Fruit fly (Drosophila melanogaster) whole organism, embryonic: ENCODE data around the gene CG14820.

Experiments
- CG10209 ChIP-seq: fragments of 200-800 bp; sonication (Bioruptor generic); optimal IDR thresholded peaks from 3 replicates; lab custom pipeline; 2017; ENCODE audit warnings: missing biosample characterization, mild to moderate bottlenecking, missing genetic modification characterization, missing genetic modification reagents
- CG11456 ChIP-seq: fragments of 200-800 bp; sonication (Bioruptor generic); IDR thresholded peaks from 3 replicates; pipeline ENCODE4 v1.3.6; 2022; ENCODE audit warnings: missing biosample characterization, missing genetic modification characterization
- CG11560 ChIP-seq: fragments of 200-800 bp; sonication (Bioruptor generic); IDR thresholded peaks from 3 replicates; pipeline ENCODE4 v1.3.6; 2022; ENCODE audit warnings: missing biosample characterization, missing genetic modification characterization
- CG12071 ChIP-seq: fragments of 200-800 bp; sonication (Bioruptor generic); optimal IDR thresholded peaks from 3 replicates; lab custom pipeline; 2018; ENCODE audit warnings: missing biosample characterization, mild to moderate bottlenecking, missing genetic modification characterization
- CG12155 ChIP-seq: fragments of 200-800 bp; sonication (Bioruptor generic); optimal IDR thresholded peaks from 3 replicates; lab custom pipeline; 2016; ENCODE audit warnings: missing biosample characterization, missing genetic modification characterization
- CG13287 ChIP-seq: fragments of 200-800 bp; sonication (Bioruptor generic); IDR thresholded peaks from 2 replicates; pipeline ENCODE4 v1.3.6; 2022; ENCODE audit warnings: missing biosample characterization, missing genetic modification characterization; ENCODE audit not compliant: partially characterized antibody
- CG13894 ChIP-seq: fragments of 200-800 bp; sonication (Bioruptor generic); optimal IDR thresholded peaks from 3 replicates; lab custom pipeline; 2018; ENCODE audit warnings: missing biosample characterization, mild to moderate bottlenecking, missing genetic modification characterization, moderate library complexity
- CG14050 ChIP-seq: fragments of 200-800 bp; sonication (Bioruptor generic); IDR thresholded peaks from 3 replicates; pipeline ENCODE4 v1.3.6; 2022; ENCODE audit warnings: missing biosample characterization, missing genetic modification characterization
- CG14965 ChIP-seq: fragments of 200-800 bp; sonication (Bioruptor generic); optimal IDR thresholded peaks from 2 replicates; lab custom pipeline; 2016; ENCODE audit warnings: missing biosample characterization, missing genetic modification characterization, borderline replicate concordance
- CG15479 ChIP-seq: fragments of 200-800 bp; sonication (Bioruptor generic); optimal IDR thresholded peaks from 3 replicates; lab custom pipeline; 2019; ENCODE audit warnings: missing biosample characterization, mild to moderate bottlenecking, missing genetic modification characterization, moderate library complexity
- CG15601 ChIP-seq: fragments of 200-800 bp; sonication (Bioruptor generic); optimal IDR thresholded peaks from 3 replicates; lab custom pipeline; 2019; ENCODE audit warnings: missing biosample characterization, mild to moderate bottlenecking, missing genetic modification characterization, moderate library complexity
- CG1603 ChIP-seq: fragments of 200-800 bp; sonication (Bioruptor generic); optimal IDR thresholded peaks from 2 replicates; lab custom pipeline; 2019; ENCODE audit warnings: missing biosample characterization, mild to moderate bottlenecking, missing genetic modification characterization, moderate library complexity
- CG17359 ChIP-seq: fragments of 200-800 bp; sonication (Bioruptor generic); optimal IDR thresholded peaks from 3 replicates; lab custom pipeline; 2018; ENCODE audit warnings: missing biosample characterization, mild to moderate bottlenecking, missing genetic modification characterization, moderate library complexity
- CG17912 ChIP-seq: fragments of 200-800 bp; sonication (Bioruptor generic); optimal IDR thresholded peaks from 2 replicates; lab custom pipeline; 2018; ENCODE audit warnings: missing biosample characterization, mild to moderate bottlenecking, missing genetic modification characterization
- CG30431 ChIP-seq: fragments of 200-800 bp; sonication (Bioruptor generic); optimal IDR thresholded peaks from 2 replicates; lab custom pipeline; 2017; ENCODE audit warnings: missing biosample characterization, missing genetic modification characterization
- CG42726 ChIP-seq: fragments of 200-800 bp; sonication (Bioruptor generic); IDR thresholded peaks from 2 replicates; pipeline ENCODE4 v1.3.6; 2022; ENCODE audit warnings: missing biosample characterization, missing genetic modification characterization; ENCODE audit not compliant: partially characterized antibody
- CG4707 ChIP-seq: fragments of 200-800 bp; sonication (Bioruptor generic); optimal IDR thresholded peaks from 2 replicates; lab custom pipeline; 2018; ENCODE audit warnings: missing biosample characterization, mild to moderate bottlenecking, missing genetic modification characterization, moderate library complexity
- CG8290 ChIP-seq, 3 experiments: fragments of 200-800 bp; sonication (Bioruptor generic); optimal IDR thresholded peaks; 2 replicates each; lab custom pipeline; 2016 to 2019; ENCODE audit warnings: missing biosample characterization in 3 of 3, missing genetic modification characterization in 3 of 3, mild to moderate bottlenecking in 2 of 3, moderate library complexity in 1 of 3
- CG8359 ChIP-seq: fragments of 200-800 bp; sonication (Bioruptor generic); optimal IDR thresholded peaks from 2 replicates; lab custom pipeline; 2017; ENCODE audit warnings: missing biosample characterization, mild to moderate bottlenecking, missing genetic modification characterization, borderline replicate concordance
- CG9727 ChIP-seq: fragments of 200-800 bp; sonication (Bioruptor generic); optimal IDR thresholded peaks from 3 replicates; lab custom pipeline; 2017; ENCODE audit warnings: missing biosample characterization, mild to moderate bottlenecking, missing genetic modification characterization
- Hr78 ChIP-seq, 2 experiments: fragments of 200-800 bp in 1 of 2; fragments of >200 bp in 1 of 2; sonication (Bioruptor generic) in 1 of 2; optimal IDR thresholded peaks; 2 replicates each; lab custom pipeline; 2017 to 2019; ENCODE audit warnings: missing biosample characterization in 2 of 2, missing genetic modification characterization in 2 of 2, mild to moderate bottlenecking in 1 of 2, moderate library complexity in 1 of 2
- Jarid2 ChIP-seq: fragments of 200-800 bp; sonication (Bioruptor generic); optimal IDR thresholded peaks from 3 replicates; lab custom pipeline; 2017; ENCODE audit warnings: mild to moderate bottlenecking, missing biosample characterization, missing genetic modification reagents, missing genetic modification characterization
- Lhr ChIP-seq: fragments of 200-800 bp; sonication (Bioruptor generic); optimal IDR thresholded peaks from 3 replicates; lab custom pipeline; 2017; ENCODE audit warnings: mild to moderate bottlenecking, missing biosample characterization, missing genetic modification reagents, missing genetic modification characterization
- NC2α ChIP-seq: fragments of 200-800 bp; sonication (Bioruptor generic); optimal IDR thresholded peaks from 2 replicates; lab custom pipeline; 2016; ENCODE audit warnings: missing biosample characterization, missing genetic modification characterization
- NFAT ChIP-seq: fragments of 200-800 bp; sonication (Bioruptor generic); IDR thresholded peaks from 2 replicates; pipeline ENCODE4 v1.3.6; 2022; ENCODE audit warnings: missing biosample characterization, missing genetic modification characterization
- Oaz ChIP-seq: fragments of 200-800 bp; sonication (Bioruptor generic); IDR thresholded peaks from 2 replicates; pipeline ENCODE4 v1.3.6; 2022; ENCODE audit warnings: missing biosample characterization, missing genetic modification characterization
- Opbp ChIP-seq: fragments of 200-800 bp; sonication (Bioruptor generic); IDR thresholded peaks from 3 replicates; pipeline ENCODE4 v1.3.6; 2022; ENCODE audit warnings: missing biosample characterization, missing genetic modification characterization; ENCODE audit not compliant: partially characterized antibody
- PHDP ChIP-seq: fragments of 200-800 bp; sonication (Bioruptor generic); optimal IDR thresholded peaks from 3 replicates; lab custom pipeline; 2018; ENCODE audit warnings: missing biosample characterization, mild to moderate bottlenecking, missing genetic modification characterization, moderate library complexity
- Ptx1 ChIP-seq: fragments of 200-800 bp; sonication (Bioruptor generic); IDR thresholded peaks from 2 replicates; pipeline ENCODE4 v1.3.6; 2022; ENCODE audit warnings: missing biosample characterization, missing genetic modification characterization
- Scr ChIP-seq: fragments of 200-800 bp; sonication (Bioruptor generic); IDR thresholded peaks from 2 replicates; pipeline ENCODE4 v1.3.6; 2022; ENCODE audit warnings: missing biosample characterization, missing genetic modification characterization; ENCODE audit not compliant: partially characterized antibody
- Xbp1 ChIP-seq: fragments of 200-800 bp; sonication (Bioruptor generic); optimal IDR thresholded peaks from 3 replicates; lab custom pipeline; 2016; ENCODE audit warnings: missing biosample characterization, mild to moderate bottlenecking, missing genetic modification characterization
- Xrp1 ChIP-seq: fragments of 200-800 bp; sonication (Bioruptor generic); IDR thresholded peaks from 2 replicates; pipeline ENCODE4 v1.3.6; 2022; ENCODE audit warnings: missing biosample characterization, missing genetic modification characterization
- ac ChIP-seq: fragments of 200-800 bp; sonication (Bioruptor generic); optimal IDR thresholded peaks from 3 replicates; lab custom pipeline; 2017; ENCODE audit warnings: missing biosample characterization, mild to moderate bottlenecking, missing genetic modification characterization
- br ChIP-seq: fragments of >200 bp; optimal IDR thresholded peaks from 2 replicates; lab custom pipeline; 2017
- cg ChIP-seq: fragments of 200-800 bp; sonication (Bioruptor generic); optimal IDR thresholded peaks from 3 replicates; lab custom pipeline; 2019; ENCODE audit warnings: missing biosample characterization, mild to moderate bottlenecking, missing genetic modification characterization, moderate library complexity
- chm ChIP-seq: fragments of 200-800 bp; sonication (Bioruptor generic); IDR thresholded peaks from 2 replicates; pipeline ENCODE4 v1.3.6; 2022; ENCODE audit warnings: missing biosample characterization, missing genetic modification characterization
- danr ChIP-seq: fragments of 200-800 bp; sonication (Bioruptor generic); IDR thresholded peaks from 2 replicates; pipeline ENCODE4 v1.3.6; 2022; ENCODE audit warnings: missing biosample characterization, missing genetic modification characterization
- grn ChIP-seq: fragments of 200-800 bp; sonication (Bioruptor generic); optimal IDR thresholded peaks from 3 replicates; lab custom pipeline; 2017; ENCODE audit warnings: missing biosample characterization, missing genetic modification characterization
- ham ChIP-seq: fragments of 200-800 bp; sonication (Bioruptor generic); IDR thresholded peaks from 2 replicates; pipeline ENCODE4 v1.3.6; 2022; ENCODE audit warnings: missing biosample characterization, missing genetic modification characterization
- nau ChIP-seq: fragments of 200-800 bp; sonication (Bioruptor generic); optimal IDR thresholded peaks from 3 replicates; lab custom pipeline; 2017; ENCODE audit warnings: missing biosample characterization, mild to moderate bottlenecking, missing genetic modification characterization, missing genetic modification reagents
- nmo ChIP-seq: fragments of 200-800 bp; sonication (Bioruptor generic); optimal IDR thresholded peaks from 2 replicates; lab custom pipeline; 2018; ENCODE audit warnings: missing biosample characterization, mild to moderate bottlenecking, missing genetic modification characterization, moderate library complexity
- odd ChIP-seq: fragments of 200-800 bp; sonication (Bioruptor generic); optimal IDR thresholded peaks from 2 replicates; lab custom pipeline; 2017; ENCODE audit warnings: missing biosample characterization, mild to moderate bottlenecking, missing genetic modification characterization
- pan ChIP-seq, 4 experiments: fragments of >200 bp in 3 of 4; fragments of 200-800 bp in 1 of 4; sonication (Bioruptor generic) in 1 of 4; optimal IDR thresholded peaks in 3 of 4; IDR thresholded peaks in 1 of 4; 2 replicates each; pipeline versions ENCODE4 v1.3.6 to Lab custom; 2017 to 2022; ENCODE audit warnings: missing biosample characterization in 2 of 4, missing genetic modification characterization in 2 of 4, mixed read lengths in 1 of 4
- pros ChIP-seq: fragments of 200-800 bp; sonication (Bioruptor generic); optimal IDR thresholded peaks from 3 replicates; lab custom pipeline; 2019; ENCODE audit warnings: missing biosample characterization, mild to moderate bottlenecking, missing genetic modification characterization, moderate library complexity
- pum ChIP-seq: fragments of 200-800 bp; sonication (Bioruptor generic); optimal IDR thresholded peaks from 2 replicates; lab custom pipeline; 2016; ENCODE audit warnings: missing biosample characterization, missing genetic modification characterization
- sim ChIP-seq: fragments of 200-800 bp; sonication (Bioruptor generic); IDR thresholded peaks from 2 replicates; pipeline ENCODE4 v1.3.6; 2022; ENCODE audit warnings: missing biosample characterization, missing genetic modification characterization
- toy ChIP-seq: fragments of 200-800 bp; sonication (Bioruptor generic); IDR thresholded peaks from 2 replicates; pipeline ENCODE4 v1.3.6; 2022; ENCODE audit warnings: missing biosample characterization, missing genetic modification characterization

The CG14820 gene

dm6 chr3L:6968961-6969814, 36.5 kb downstream of the CG14820 start, which contains the start of the genes Mis12 and CG9953 (continued):
- TF ChIP-seq CG17912 (GFP tag; lab: Kevin White, UChicago) (no peak), nmo (GFP tag; lab: Kevin White, UChicago) (peak; percentile 68), pum (no peak), CG15601 (no peak), Hr78 (GFP tag; optimal IDR thresholded peaks at IDR 0.05; lab: Kevin White, UChicago) (no peak), CG9727 (GFP tag; lab: Kevin White, UChicago) (peak; percentile 68), danr (GFP tag; lab: Robert Waterston, UW) (no peak), grn (GFP tag; lab: Kevin White, UChicago) (no peak), CG10209 (GFP tag; lab: Kevin White, UChicago) (peak; percentile 32), CG4707 (GFP tag; lab: Kevin White, UChicago) (no peak), Jarid2 (GFP tag; lab: Kevin White, UChicago) (no peak), Xrp1 (GFP tag; lab: Robert Waterston, UW) (peak; percentile 25; the same call in 1 of the 2 replicates), pan (optimal IDR thresholded peaks at IDR 0.05; lab: Kevin White, UChicago) (no peak), pan (GFP tag; optimal IDR thresholded peaks at IDR 0.05 in 1 of 2, IDR thresholded peaks at IDR 0.05 in 1 of 2) (peak in 1 of 2 experiments; percentile 76), Xbp1 (peak; percentile 27), CG14050 (GFP tag; lab: Robert Waterston, UW) (no peak), sim (GFP tag; lab: Robert Waterston, UW) (peak; percentile 40; the same call in 1 of the 2 replicates), CG8359 (GFP tag; lab: Kevin White, UChicago) (no peak), Ptx1 (GFP tag; lab: Robert Waterston, UW) (peak; percentile 62; the same call in 1 of the 2 replicates), CG8290 (GFP tag; optimal IDR thresholded peaks at IDR 0.05; lab: Kevin White, UChicago) (no peak), CG8290 (tag; optimal IDR thresholded peaks at IDR 0.05; lab: Kevin White, UChicago) (no peak), Oaz (GFP tag; lab: Robert Waterston, UW) (no peak), NFAT (GFP tag; lab: Robert Waterston, UW) (no peak), CG42726 (GFP tag; lab: Robert Waterston, UW) (no peak), CG14965 (no peak), CG12155 (GFP tag; lab: Kevin White, UChicago) (no peak), CG13287 (GFP tag; lab: Robert Waterston, UW) (no peak), toy (GFP tag; lab: Robert Waterston, UW) (no peak), CG30431 (GFP tag; lab: Kevin White, UChicago) (no peak), CG11456 (GFP tag; lab: Robert Waterston, UW) (0 out of 3 replicates have a peak, but pooled peaks have one; percentile 7), odd (GFP tag; lab: Kevin White, UChicago) (no peak), CG15479 (GFP tag; lab: Kevin White, UChicago) (peak; percentile 45), br (lab: Kevin White, UChicago) (no peak), ac (no peak), Lhr (GFP tag; lab: Kevin White, UChicago) (no peak), pros (GFP tag; lab: Kevin White, UChicago) (no peak), chm (no peak), Scr (no peak), NC2α (GFP tag; lab: Kevin White, UChicago) (no peak), nau (GFP tag; lab: Kevin White, UChicago) (no peak), PHDP (peak; percentile 42), CG13894 (tag; lab: Kevin White, UChicago) (no peak), CG11560 (tag; lab: Robert Waterston, UW) (no peak), CG1603 (tag; lab: Kevin White, UChicago) (no peak), Opbp (GFP tag; lab: Robert Waterston, UW) (no peak), CG17359 (tag; lab: Kevin White, UChicago) (no peak), ham (no peak), cg (GFP tag; lab: Kevin White, UChicago) (no peak), CG12071 (no peak)
